Fruit fly (Drosophila melanogaster) whole organism, prepupa: Measurements from ENCODE around the gene Sirt1.

ENCODE experiments used
- CG6276 ChIP-seq: fragments of 200-800 bp; sonication (Bioruptor generic); optimal IDR thresholded peaks from 2 replicates; lab custom pipeline; 2017; ENCODE audit warnings: missing biosample characterization, mild to moderate bottlenecking, missing genetic modification characterization
- CG6792 ChIP-seq: fragments of 200-800 bp; sonication (Bioruptor generic); optimal IDR thresholded peaks from 3 replicates; lab custom pipeline; 2016; ENCODE audit warnings: missing biosample characterization, missing genetic modification characterization
- Hr4 ChIP-seq: fragments of 200-800 bp; sonication (Bioruptor generic); optimal IDR thresholded peaks from 3 replicates; lab custom pipeline; 2016; ENCODE audit warnings: missing biosample characterization, missing genetic modification characterization
- Sox102F ChIP-seq: fragments of 200-800 bp; sonication (Bioruptor generic); optimal IDR thresholded peaks from 2 replicates; lab custom pipeline; 2016; ENCODE audit warnings: missing biosample characterization, mild to moderate bottlenecking, missing genetic modification characterization
- acj6 ChIP-seq: fragments of 200-800 bp; sonication (Bioruptor generic); optimal IDR thresholded peaks from 3 replicates; lab custom pipeline; 2016; ENCODE audit warnings: missing biosample characterization, missing genetic modification characterization
- ss ChIP-seq, 2 experiments: fragments of 200-800 bp; sonication (Bioruptor generic); optimal IDR thresholded peaks; 2 replicates in 1 of 2; 3 replicates in 1 of 2; lab custom pipeline; 2017 to 2018; ENCODE audit warnings: mild to moderate bottlenecking in 2 of 2, missing biosample characterization in 2 of 2, missing genetic modification characterization in 2 of 2, moderate library complexity in 1 of 2

DNA sequence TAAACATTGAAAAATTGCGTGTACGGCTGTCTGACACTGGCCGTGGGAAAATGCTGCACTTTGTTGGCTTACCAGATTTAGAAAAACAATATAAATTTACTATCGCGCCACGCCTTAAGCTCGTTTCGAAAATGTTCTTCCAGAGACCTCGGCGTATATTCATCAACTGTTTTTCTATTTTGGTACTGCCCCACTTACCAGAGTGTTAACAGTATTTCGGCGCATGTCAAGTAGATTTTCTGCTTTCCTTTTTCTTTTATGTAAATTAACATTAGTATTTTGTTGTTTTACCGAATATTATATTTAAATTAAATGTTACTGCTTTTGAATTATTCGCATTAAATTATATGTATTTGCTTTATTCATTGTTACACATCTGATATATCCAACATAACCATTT lies 49.6 kb downstream of the Sirt1 start, which contains the start of gene kek4:
- TF ChIP-seq Hr4 (no peak), acj6 (GFP tag; lab: Kevin White, UChicago) (no peak), Sox102F (GFP tag; lab: Kevin White, UChicago) (no peak), CG6792 (no peak), CG6276 (GFP tag; lab: Kevin White, UChicago) (no peak), ss (GFP tag; optimal IDR thresholded peaks at IDR 0.05; lab: Kevin White, UChicago) (no peak)
